Fruit fly (Drosophila melanogaster) whole organism, embryonic: ENCODE measurements around the gene dj-1beta.

ENCODE experiments used
- Ada2b ChIP-seq: fragments of 200-800 bp; sonication (Bioruptor generic); IDR thresholded peaks from 2 replicates; pipeline ENCODE4 v1.3.6; 2022; ENCODE audit warnings: missing biosample characterization, missing genetic modification characterization
- Atf-2 ChIP-seq: fragments of 200-800 bp; sonication (Bioruptor generic); optimal IDR thresholded peaks from 2 replicates; lab custom pipeline; 2016; ENCODE audit warnings: missing biosample characterization, missing genetic modification characterization
- Awh ChIP-seq: fragments of 200-800 bp; sonication (Bioruptor generic); IDR thresholded peaks from 2 replicates; pipeline ENCODE4, ENCODE4 v1.3.6; 2022; ENCODE audit warnings: missing biosample characterization, missing genetic modification characterization
- CG10321 ChIP-seq: fragments of 200-800 bp; sonication (Bioruptor generic); IDR thresholded peaks from 2 replicates; pipeline ENCODE4 v1.3.6; 2022; ENCODE audit warnings: missing biosample characterization, missing genetic modification characterization
- CG11560 ChIP-seq: fragments of 200-800 bp; sonication (Bioruptor generic); IDR thresholded peaks from 3 replicates; pipeline ENCODE4 v1.3.6; 2022; ENCODE audit warnings: missing biosample characterization, missing genetic modification characterization
- CG11696 ChIP-seq: fragments of 200-800 bp; sonication (Bioruptor generic); IDR thresholded peaks from 2 replicates; pipeline ENCODE4 v1.3.6; 2022; ENCODE audit warnings: missing biosample characterization, missing genetic modification characterization
- CG12104 ChIP-seq: fragments of 200-800 bp; sonication (Bioruptor generic); optimal IDR thresholded peaks from 3 replicates; lab custom pipeline; 2016; ENCODE audit warnings: missing biosample characterization, missing genetic modification characterization
- CG12219 ChIP-seq: fragments of 200-800 bp; sonication (Bioruptor generic); optimal IDR thresholded peaks from 3 replicates; lab custom pipeline; 2018; ENCODE audit warnings: missing biosample characterization, mild to moderate bottlenecking, missing genetic modification characterization
- CG1233 ChIP-seq: fragments of 200-800 bp; sonication (Bioruptor generic); optimal IDR thresholded peaks from 4 replicates; lab custom pipeline; 2018; ENCODE audit warnings: missing biosample characterization, mild to moderate bottlenecking, missing genetic modification characterization
- CG14860 ChIP-seq: fragments of 200-800 bp; sonication (Bioruptor generic); IDR thresholded peaks from 3 replicates; pipeline ENCODE4 v1.3.6; 2022; ENCODE audit warnings: missing biosample characterization, missing genetic modification characterization; ENCODE audit not compliant: partially characterized antibody
- CG17385 ChIP-seq: fragments of 200-800 bp; sonication (Bioruptor generic); optimal IDR thresholded peaks from 3 replicates; lab custom pipeline; 2018; ENCODE audit warnings: missing biosample characterization, mild to moderate bottlenecking, missing genetic modification characterization
- CG17612 ChIP-seq: fragments of 200-800 bp; sonication (Bioruptor generic); IDR thresholded peaks from 2 replicates; pipeline ENCODE4 v1.3.6; 2022; ENCODE audit warnings: missing biosample characterization, missing genetic modification characterization
- CG2875 ChIP-seq: fragments of 200-800 bp; sonication (Bioruptor generic); optimal IDR thresholded peaks from 2 replicates; lab custom pipeline; 2017; ENCODE audit warnings: missing biosample characterization, mild to moderate bottlenecking, missing genetic modification characterization, missing genetic modification reagents
- CG3838 ChIP-seq: fragments of 200-800 bp; sonication (Bioruptor generic); optimal IDR thresholded peaks from 3 replicates; lab custom pipeline; 2016; ENCODE audit warnings: missing biosample characterization, missing genetic modification characterization
- CG4424 ChIP-seq: fragments of 200-800 bp; sonication (Bioruptor generic); optimal IDR thresholded peaks from 3 replicates; lab custom pipeline; 2016; ENCODE audit warnings: missing biosample characterization, missing genetic modification characterization
- CG6791 ChIP-seq: fragments of 200-800 bp; sonication (Bioruptor generic); IDR thresholded peaks from 3 replicates; pipeline ENCODE4 v1.3.6; 2022; ENCODE audit warnings: missing biosample characterization, missing genetic modification characterization; ENCODE audit not compliant: partially characterized antibody
- CG7839 ChIP-seq: fragments of 200-800 bp; sonication (Bioruptor generic); optimal IDR thresholded peaks from 3 replicates; lab custom pipeline; 2018; ENCODE audit warnings: missing biosample characterization, mild to moderate bottlenecking, missing genetic modification characterization, moderate library complexity
- CG9817 ChIP-seq: fragments of 200-800 bp; sonication (Bioruptor generic); optimal IDR thresholded peaks from 2 replicates; lab custom pipeline; 2018; ENCODE audit warnings: missing biosample characterization, mild to moderate bottlenecking, missing genetic modification characterization, moderate library complexity
- CkIIα-i1 ChIP-seq: fragments of 200-800 bp; sonication (Bioruptor generic); IDR thresholded peaks from 2 replicates; pipeline ENCODE4 v1.3.6; 2022; ENCODE audit warnings: missing biosample characterization, missing genetic modification characterization
- D19B ChIP-seq: fragments of 200-800 bp; sonication (Bioruptor generic); optimal IDR thresholded peaks from 2 replicates; lab custom pipeline; 2017; ENCODE audit warnings: missing biosample characterization, mild to moderate bottlenecking, missing genetic modification characterization
- Drgx ChIP-seq: fragments of 200-800 bp; sonication (Bioruptor generic); IDR thresholded peaks from 2 replicates; pipeline ENCODE4 v1.3.6; 2022; ENCODE audit warnings: missing biosample characterization, missing genetic modification characterization
- Fer2 ChIP-seq: fragments of 200-800 bp; sonication (Bioruptor generic); optimal IDR thresholded peaks from 2 replicates; lab custom pipeline; 2018; ENCODE audit warnings: missing biosample characterization, mild to moderate bottlenecking, missing genetic modification characterization, moderate library complexity
- Fer3 ChIP-seq: fragments of 200-800 bp; sonication (Bioruptor generic); optimal IDR thresholded peaks from 2 replicates; lab custom pipeline; 2018; ENCODE audit warnings: missing biosample characterization, mild to moderate bottlenecking, missing genetic modification characterization, moderate library complexity
- Hand ChIP-seq: fragments of 200-800 bp; sonication (Bioruptor generic); optimal IDR thresholded peaks from 2 replicates; lab custom pipeline; 2017; ENCODE audit warnings: mild to moderate bottlenecking, missing biosample characterization, missing genetic modification reagents, missing genetic modification characterization
- Mes4 ChIP-seq: fragments of 200-800 bp; sonication (Bioruptor generic); optimal IDR thresholded peaks from 2 replicates; lab custom pipeline; 2016; ENCODE audit warnings: missing biosample characterization, missing genetic modification characterization
- Oli ChIP-seq: fragments of 200-800 bp; sonication (Bioruptor generic); optimal IDR thresholded peaks from 2 replicates; lab custom pipeline; 2018; ENCODE audit warnings: missing biosample characterization, mild to moderate bottlenecking, missing genetic modification characterization, moderate library complexity
- Ptx1 ChIP-seq: fragments of 200-800 bp; sonication (Bioruptor generic); IDR thresholded peaks from 2 replicates; pipeline ENCODE4 v1.3.6; 2022; ENCODE audit warnings: missing biosample characterization, missing genetic modification characterization
- Ravus ChIP-seq: fragments of 200-800 bp; sonication (Bioruptor generic); IDR thresholded peaks from 2 replicates; pipeline ENCODE4 v1.3.6; 2022; ENCODE audit warnings: missing biosample characterization, missing genetic modification characterization
- Sox102F ChIP-seq: fragments of 200-800 bp; sonication (Bioruptor generic); optimal IDR thresholded peaks from 2 replicates; lab custom pipeline; 2018; ENCODE audit warnings: missing biosample characterization, mild to moderate bottlenecking, missing genetic modification characterization, moderate library complexity
- Ssrp ChIP-seq: fragments of 200-800 bp; sonication (Bioruptor generic); optimal IDR thresholded peaks from 2 replicates; lab custom pipeline; 2018; ENCODE audit warnings: missing biosample characterization, mild to moderate bottlenecking, missing genetic modification characterization, moderate library complexity
- Usf ChIP-seq: fragments of 200-800 bp; sonication (Bioruptor generic); optimal IDR thresholded peaks from 2 replicates; lab custom pipeline; 2017; ENCODE audit warnings: missing genotype, missing biosample characterization, missing genetic modification characterization
- Xrp1 ChIP-seq: fragments of 200-800 bp; sonication (Bioruptor generic); IDR thresholded peaks from 2 replicates; pipeline ENCODE4 v1.3.6; 2022; ENCODE audit warnings: missing biosample characterization, missing genetic modification characterization
- bbx ChIP-seq: fragments of 200-800 bp; sonication (Bioruptor generic); IDR thresholded peaks from 2 replicates; pipeline ENCODE4 v1.3.6; 2022; ENCODE audit warnings: missing biosample characterization, missing genetic modification characterization; ENCODE audit not compliant: partially characterized antibody
- bcd ChIP-seq: fragments of 200-800 bp; sonication (Bioruptor generic); optimal IDR thresholded peaks from 2 replicates; lab custom pipeline; 2017; ENCODE audit warnings: missing biosample characterization, mild to moderate bottlenecking, missing genetic modification characterization
- dan ChIP-seq: fragments of 200-800 bp; sonication (Bioruptor generic); IDR thresholded peaks from 2 replicates; pipeline ENCODE4 v1.3.6; 2022; ENCODE audit warnings: missing biosample characterization, missing genetic modification characterization
- danr ChIP-seq: fragments of 200-800 bp; sonication (Bioruptor generic); IDR thresholded peaks from 2 replicates; pipeline ENCODE4 v1.3.6; 2022; ENCODE audit warnings: missing biosample characterization, missing genetic modification characterization
- dm ChIP-seq: fragments of 200-800 bp; sonication (Bioruptor generic); optimal IDR thresholded peaks from 3 replicates; lab custom pipeline; 2016; ENCODE audit warnings: missing biosample characterization, missing genetic modification characterization
- eve ChIP-seq, 2 experiments: fragments of >200 bp; optimal IDR thresholded peaks; 2 replicates each; lab custom pipeline; 2017; ENCODE audit warnings: missing biosample characterization in 2 of 2, missing genetic modification characterization in 2 of 2
- gcm2 ChIP-seq: fragments of 200-800 bp; sonication (Bioruptor generic); optimal IDR thresholded peaks from 2 replicates; lab custom pipeline; 2016; ENCODE audit warnings: missing biosample characterization, missing genetic modification characterization
- gro ChIP-seq: fragments of 200-800 bp; sonication (Bioruptor generic); optimal IDR thresholded peaks from 2 replicates; lab custom pipeline; 2016; ENCODE audit warnings: missing biosample characterization, missing genetic modification characterization
- onecut ChIP-seq: fragments of 200-800 bp; sonication (Bioruptor generic); IDR thresholded peaks from 2 replicates; pipeline ENCODE4 v1.3.6; 2022; ENCODE audit warnings: missing biosample characterization, missing genetic modification characterization
- p53 ChIP-seq: fragments of 200-800 bp; sonication (Bioruptor generic); optimal IDR thresholded peaks from 2 replicates; lab custom pipeline; 2016; ENCODE audit warnings: missing biosample characterization, missing genetic modification characterization
- pb ChIP-seq: fragments of 200-800 bp; sonication (Bioruptor generic); optimal IDR thresholded peaks from 3 replicates; lab custom pipeline; 2016; ENCODE audit warnings: missing biosample characterization, missing genetic modification characterization
- pum ChIP-seq: fragments of 200-800 bp; sonication (Bioruptor generic); optimal IDR thresholded peaks from 2 replicates; lab custom pipeline; 2016; ENCODE audit warnings: missing biosample characterization, missing genetic modification characterization
- rib ChIP-seq: fragments of 200-800 bp; sonication (Bioruptor generic); IDR thresholded peaks from 2 replicates; pipeline ENCODE4 v1.3.6; 2022; ENCODE audit warnings: missing biosample characterization, missing genetic modification characterization
- sd ChIP-seq: fragments of 200-800 bp; sonication (Bioruptor generic); optimal IDR thresholded peaks from 3 replicates; lab custom pipeline; 2018; ENCODE audit warnings: missing biosample characterization, mild to moderate bottlenecking, missing genetic modification characterization, moderate library complexity
- sr ChIP-seq: fragments of 200-800 bp; sonication (Bioruptor generic); IDR thresholded peaks from 3 replicates; pipeline ENCODE4 v1.3.6; 2022; ENCODE audit warnings: missing biosample characterization, missing genetic modification characterization
- toy ChIP-seq: fragments of 200-800 bp; sonication (Bioruptor generic); IDR thresholded peaks from 2 replicates; pipeline ENCODE4 v1.3.6; 2022; ENCODE audit warnings: missing biosample characterization, missing genetic modification characterization
- vvl ChIP-seq: fragments of 200-800 bp; sonication (Bioruptor generic); IDR thresholded peaks from 2 replicates; pipeline ENCODE4 v1.3.6; 2022; ENCODE audit warnings: missing biosample characterization, missing genetic modification characterization
- yki ChIP-seq: fragments of >200 bp; optimal IDR thresholded peaks from 3 replicates; lab custom pipeline; 2018
- zfh2 ChIP-seq: fragments of 200-800 bp; sonication (Bioruptor generic); optimal IDR thresholded peaks from 2 replicates; lab custom pipeline; 2016; ENCODE audit warnings: missing biosample characterization, missing genetic modification characterization

Gene dj-1beta

dm6 chr3R:30797323-30797911, 9.5 kb upstream of the dj-1beta start:
- TF ChIP-seq CG10321 (GFP tag; lab: Robert Waterston, UW) (no peak), sr (peak; percentile 79), CG17612 (GFP tag; lab: Robert Waterston, UW) (0 out of 2 replicates have a peak, but pooled peaks have one; percentile 16), CG2875 (GFP tag; lab: Kevin White, UChicago) (peak; percentile 31), yki (lab: Kevin White, UChicago) (no peak), sd (no peak), CkIIα-i1 (GFP tag; lab: Robert Waterston, UW) (no peak), Fer3 (tag; lab: Kevin White, UChicago) (peak; percentile 75), bcd (GFP tag; lab: Kevin White, UChicago) (peak; percentile 67), CG6791 (GFP tag; lab: Robert Waterston, UW) (no peak), CG14860 (peak; percentile 73; the same call in 2 of the 3 replicates), Sox102F (GFP tag; lab: Kevin White, UChicago) (peak; percentile 84), D19B (GFP tag; lab: Kevin White, UChicago) (peak; percentile 95), Ptx1 (GFP tag; lab: Robert Waterston, UW) (peak; percentile 82), CG1233 (GFP tag; lab: Kevin White, UChicago) (peak; percentile 28), gcm2 (no peak), CG12104 (GFP tag; lab: Kevin White, UChicago) (peak; percentile 13), toy (GFP tag; lab: Robert Waterston, UW) (no peak; the same call in 1 of the 2 replicates), Oli (tag; lab: Kevin White, UChicago) (peak; percentile 73), Mes4 (GFP tag; lab: Kevin White, UChicago) (no peak), CG17385 (GFP tag; lab: Kevin White, UChicago) (peak; percentile 59), CG3838 (no peak), CG4424 (GFP tag; lab: Kevin White, UChicago) (peak; percentile 64), gro (peak; percentile 8), zfh2 (peak; percentile 30), onecut (GFP tag; lab: Robert Waterston, UW) (no peak), Ssrp (tag; lab: Kevin White, UChicago) (peak; percentile 51), Xrp1 (GFP tag; lab: Robert Waterston, UW) (peak; percentile 78), CG7839 (tag; lab: Kevin White, UChicago) (peak; percentile 81), Hand (GFP tag; lab: Kevin White, UChicago) (no peak), dan (GFP tag; lab: Robert Waterston, UW) (no peak), Drgx (peak; percentile 51), dm (GFP tag; lab: Kevin White, UChicago) (no peak), Ravus (GFP tag; lab: Robert Waterston, UW) (peak; percentile 41), CG11560 (peak; percentile 58; the same call in 1 of the 3 replicates), pum (GFP tag; lab: Kevin White, UChicago) (no peak), Awh (GFP tag; lab: Robert Waterston, UW) (peak; percentile 61), CG11696 (GFP tag; lab: Robert Waterston, UW) (peak; percentile 64), vvl (GFP tag; lab: Robert Waterston, UW) (peak; percentile 86), Atf-2 (GFP tag; lab: Kevin White, UChicago) (no peak), eve (GFP tag; optimal IDR thresholded peaks at IDR 0.05; lab: Kevin White, UChicago) (no peak), bbx (GFP tag; lab: Robert Waterston, UW) (0 out of 2 replicates have a peak, but pooled peaks have one; percentile 17), pb (GFP tag; lab: Kevin White, UChicago) (no peak), p53 (GFP tag; lab: Kevin White, UChicago) (peak; percentile 7), Ada2b (peak; percentile 73), rib (GFP tag; lab: Robert Waterston, UW) (peak; percentile 59; the same call in 1 of the 2 replicates), Fer2 (tag; lab: Kevin White, UChicago) (peak; percentile 8), Usf (peak; percentile 37), CG9817 (tag; lab: Kevin White, UChicago) (peak; percentile 66), danr (GFP tag; lab: Robert Waterston, UW) (peak; percentile 68), CG12219 (GFP tag; lab: Kevin White, UChicago) (peak; percentile 38)
